Worm (Caenorhabditis elegans) whole organism, early embryonic: Measurements from ENCODE around the gene M03F8.5.

Experiments
- aly-1 ChIP-seq: sonication (generic microtip); optimal IDR thresholded peaks from 2 replicates; lab custom pipeline; 2016; ENCODE audit warnings: missing genetic modification characterization, missing compliant biosample characterization
- ama-1 ChIP-seq: fragments of 150-350 bp; optimal IDR thresholded peaks from 2 replicates; lab custom pipeline; 2014
- ceh-36 ChIP-seq: sonication (generic microtip); optimal IDR thresholded peaks from 2 replicates; lab custom pipeline; 2016; ENCODE audit warnings: missing genetic modification characterization, inconsistent platforms, missing compliant biosample characterization
- flt-1 ChIP-seq: fragments of 200-800 bp; sonication (Bioruptor generic); IDR thresholded peaks from 2 replicates; pipeline ENCODE4 v1.3.6; 2022; ENCODE audit warnings: missing genetic modification characterization, missing compliant biosample characterization
- hmbx-1 ChIP-seq: sonication (generic microtip); optimal IDR thresholded peaks from 2 replicates; lab custom pipeline; 2016; ENCODE audit warnings: mild to moderate bottlenecking, missing genetic modification characterization, missing compliant biosample characterization
- hmg-4 ChIP-seq: fragments of 200-800 bp; sonication (Bioruptor generic); optimal IDR thresholded peaks from 2 replicates; lab custom pipeline; 2018; ENCODE audit warnings: mild to moderate bottlenecking, missing genetic modification characterization, missing compliant biosample characterization
- tbx-11 ChIP-seq: fragments of 200-800 bp; sonication (Bioruptor generic); IDR thresholded peaks from 2 replicates; pipeline ENCODE4 v1.3.6; 2022; ENCODE audit warnings: missing genetic modification characterization, missing compliant biosample characterization

DNA sequence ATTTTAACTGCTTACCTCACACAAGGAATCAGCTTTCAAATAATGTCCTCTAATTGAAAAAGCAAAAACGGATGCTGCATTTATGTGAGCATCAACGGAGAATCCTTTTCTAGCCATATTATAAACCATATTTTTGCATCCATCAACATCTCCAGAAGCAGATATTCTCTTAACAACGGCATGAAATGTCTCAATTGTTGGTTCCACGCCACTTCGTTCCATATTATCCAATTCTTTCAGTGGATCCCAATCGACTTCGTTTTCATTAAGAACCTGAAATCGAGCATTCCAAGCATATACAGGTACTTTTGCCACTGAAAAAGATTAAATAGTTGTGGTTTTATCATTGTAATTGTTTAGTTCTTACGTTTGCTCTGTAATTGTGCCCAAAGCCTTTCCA, 19.7 kb downstream of the M03F8.5 start:
- TF ChIP-seq flt-1 (GFP tag; lab: Robert Waterston, UW) (no peak), ama-1 (no peak), aly-1 (tag; lab: Kevin White, UChicago) (no peak), tbx-11 (GFP tag; lab: Robert Waterston, UW) (no peak), hmbx-1 (tag; lab: Kevin White, UChicago) (no peak), hmg-4 (GFP tag; lab: Kevin White, UChicago) (no peak), ceh-36 (tag; lab: Kevin White, UChicago) (no peak)
